Fruit fly (Drosophila melanogaster) whole organism, embryonic: ENCODE measurements around the gene Cand1.
A peak's percentile ranks its signal among the peaks of the same experiment; 100 is the strongest.

Experiments used
- Abd-B ChIP-seq: fragments of 200-800 bp; sonication (Bioruptor generic); optimal IDR thresholded peaks from 2 replicates; lab custom pipeline; 2018; ENCODE audit warnings: missing biosample characterization, mild to moderate bottlenecking, missing genetic modification characterization, moderate library complexity
- Aef1 ChIP-seq: fragments of 200-800 bp; sonication (Bioruptor generic); IDR thresholded peaks from 3 replicates; pipeline ENCODE4 v1.3.6; 2022; ENCODE audit warnings: missing biosample characterization, missing genetic modification characterization
- BEAF-32 ChIP-seq: fragments of 200-800 bp; sonication (Bioruptor generic); optimal IDR thresholded peaks from 3 replicates; lab custom pipeline; 2017; ENCODE audit warnings: missing biosample characterization, missing genetic modification characterization, mild to moderate bottlenecking, moderate library complexity, missing genetic modification reagents
- CG10209 ChIP-seq: fragments of 200-800 bp; sonication (Bioruptor generic); optimal IDR thresholded peaks from 3 replicates; lab custom pipeline; 2017; ENCODE audit warnings: missing biosample characterization, mild to moderate bottlenecking, missing genetic modification characterization, missing genetic modification reagents
- CG13287 ChIP-seq: fragments of 200-800 bp; sonication (Bioruptor generic); IDR thresholded peaks from 2 replicates; pipeline ENCODE4 v1.3.6; 2022; ENCODE audit warnings: missing biosample characterization, missing genetic modification characterization; ENCODE audit not compliant: partially characterized antibody
- CG14860 ChIP-seq: fragments of 200-800 bp; sonication (Bioruptor generic); IDR thresholded peaks from 3 replicates; pipeline ENCODE4 v1.3.6; 2022; ENCODE audit warnings: missing biosample characterization, missing genetic modification characterization; ENCODE audit not compliant: partially characterized antibody
- CG15696 ChIP-seq: fragments of 200-800 bp; sonication (Bioruptor generic); optimal IDR thresholded peaks from 2 replicates; lab custom pipeline; 2019; ENCODE audit warnings: missing biosample characterization, mild to moderate bottlenecking, missing genetic modification characterization, moderate library complexity
- CG1602 ChIP-seq: fragments of 200-800 bp; sonication (Bioruptor generic); optimal IDR thresholded peaks from 3 replicates; lab custom pipeline; 2016; ENCODE audit warnings: missing biosample characterization, missing genetic modification characterization
- CG18619 ChIP-seq: fragments of 200-800 bp; sonication (Bioruptor generic); optimal IDR thresholded peaks from 3 replicates; lab custom pipeline; 2017; ENCODE audit warnings: missing biosample characterization, mild to moderate bottlenecking, missing genetic modification characterization
- CG2129 ChIP-seq: fragments of 200-800 bp; sonication (Bioruptor generic); IDR thresholded peaks from 2 replicates; pipeline ENCODE4 v1.3.6; 2022; ENCODE audit warnings: missing biosample characterization, missing genetic modification characterization; ENCODE audit not compliant: partially characterized antibody
- CG2202 ChIP-seq: fragments of 200-800 bp; sonication (Bioruptor generic); optimal IDR thresholded peaks from 2 replicates; lab custom pipeline; 2018; ENCODE audit warnings: missing biosample characterization, mild to moderate bottlenecking, missing genetic modification characterization
- CG3163 ChIP-seq: fragments of 200-800 bp; sonication (Bioruptor generic); optimal IDR thresholded peaks from 3 replicates; lab custom pipeline; 2016; ENCODE audit warnings: missing biosample characterization, missing genetic modification characterization
- CG3281 ChIP-seq: fragments of 200-800 bp; sonication (Bioruptor generic); optimal IDR thresholded peaks from 3 replicates; lab custom pipeline; 2017; ENCODE audit warnings: missing biosample characterization, mild to moderate bottlenecking, missing genetic modification characterization
- CG34376 ChIP-seq: fragments of 200-800 bp; sonication (Bioruptor generic); optimal IDR thresholded peaks from 2 replicates; lab custom pipeline; 2018; ENCODE audit warnings: missing biosample characterization, mild to moderate bottlenecking, missing genetic modification characterization
- CG3995 ChIP-seq: fragments of 200-800 bp; sonication (Bioruptor generic); optimal IDR thresholded peaks from 3 replicates; lab custom pipeline; 2016; ENCODE audit warnings: missing biosample characterization, missing genetic modification characterization
- CG4424 ChIP-seq: fragments of 200-800 bp; sonication (Bioruptor generic); optimal IDR thresholded peaks from 3 replicates; lab custom pipeline; 2016; ENCODE audit warnings: missing biosample characterization, missing genetic modification characterization
- CG6689 ChIP-seq: fragments of 200-800 bp; sonication (Bioruptor generic); IDR thresholded peaks from 2 replicates; pipeline ENCODE4 v1.3.6; 2022; ENCODE audit warnings: missing biosample characterization, missing genetic modification characterization
- CG8388 ChIP-seq: fragments of 200-800 bp; sonication (Bioruptor generic); optimal IDR thresholded peaks from 2 replicates; lab custom pipeline; 2019; ENCODE audit warnings: missing biosample characterization, mild to moderate bottlenecking, missing genetic modification characterization, moderate library complexity
- CG9437 ChIP-seq: fragments of 200-800 bp; sonication (Bioruptor generic); optimal IDR thresholded peaks from 2 replicates; lab custom pipeline; 2018; ENCODE audit warnings: missing biosample characterization, mild to moderate bottlenecking, missing genetic modification characterization
- CG9609 ChIP-seq: fragments of 200-800 bp; sonication (Bioruptor generic); optimal IDR thresholded peaks from 3 replicates; lab custom pipeline; 2016; ENCODE audit warnings: missing biosample characterization, missing genetic modification characterization
- Deaf1 ChIP-seq: fragments of 200-800 bp; optimal IDR thresholded peaks from 3 replicates; lab custom pipeline; 2019; ENCODE audit warnings: missing biosample characterization, mild to moderate bottlenecking, missing genetic modification characterization, moderate library complexity
- Dfd ChIP-seq, 2 experiments: fragments of >200 bp; optimal IDR thresholded peaks; 2 replicates each; lab custom pipeline; 2017; ENCODE audit warnings: missing biosample characterization in 2 of 2, missing genetic modification characterization in 2 of 2
- Fer3 ChIP-seq: fragments of 200-800 bp; sonication (Bioruptor generic); optimal IDR thresholded peaks from 2 replicates; lab custom pipeline; 2018; ENCODE audit warnings: missing biosample characterization, mild to moderate bottlenecking, missing genetic modification characterization, moderate library complexity
- Hmx ChIP-seq: fragments of 200-800 bp; sonication (Bioruptor generic); optimal IDR thresholded peaks from 2 replicates; lab custom pipeline; 2016; ENCODE audit warnings: missing biosample characterization, missing genetic modification characterization
- Lhr ChIP-seq: fragments of 200-800 bp; sonication (Bioruptor generic); optimal IDR thresholded peaks from 3 replicates; lab custom pipeline; 2017; ENCODE audit warnings: mild to moderate bottlenecking, missing biosample characterization, missing genetic modification reagents, missing genetic modification characterization
- Max ChIP-seq: fragments of 200-800 bp; sonication (Bioruptor generic); optimal IDR thresholded peaks from 2 replicates; lab custom pipeline; 2016; ENCODE audit warnings: missing biosample characterization, mild to moderate bottlenecking, missing genetic modification characterization
- Mes4 ChIP-seq: fragments of 200-800 bp; sonication (Bioruptor generic); optimal IDR thresholded peaks from 2 replicates; lab custom pipeline; 2016; ENCODE audit warnings: missing biosample characterization, missing genetic modification characterization
- NFAT ChIP-seq: fragments of 200-800 bp; sonication (Bioruptor generic); IDR thresholded peaks from 2 replicates; pipeline ENCODE4 v1.3.6; 2022; ENCODE audit warnings: missing biosample characterization, missing genetic modification characterization
- Nf-YA ChIP-seq: fragments of 200-800 bp; sonication (Bioruptor generic); IDR thresholded peaks from 2 replicates; pipeline ENCODE4 v1.3.6; 2022; ENCODE audit warnings: missing biosample characterization, missing genetic modification characterization
- Scr ChIP-seq: fragments of 200-800 bp; sonication (Bioruptor generic); IDR thresholded peaks from 2 replicates; pipeline ENCODE4 v1.3.6; 2022; ENCODE audit warnings: missing biosample characterization, missing genetic modification characterization; ENCODE audit not compliant: partially characterized antibody
- Stat92E ChIP-seq, 3 experiments: fragments of >200 bp in 2 of 3; fragments of 200-800 bp in 1 of 3; sonication (Bioruptor generic) in 1 of 3; optimal IDR thresholded peaks; 2 replicates each; lab custom pipeline; 2017 to 2019; ENCODE audit warnings: missing biosample characterization in 3 of 3, missing genetic modification characterization in 3 of 3, mild to moderate bottlenecking in 1 of 3, moderate library complexity in 1 of 3
- Vsx1 ChIP-seq: fragments of 200-800 bp; sonication (Bioruptor generic); optimal IDR thresholded peaks from 2 replicates; lab custom pipeline; 2017; ENCODE audit warnings: missing biosample characterization, mild to moderate bottlenecking, missing genetic modification characterization, missing genetic modification reagents
- Xrp1 ChIP-seq: fragments of 200-800 bp; sonication (Bioruptor generic); IDR thresholded peaks from 2 replicates; pipeline ENCODE4 v1.3.6; 2022; ENCODE audit warnings: missing biosample characterization, missing genetic modification characterization
- al ChIP-seq: fragments of 200-800 bp; sonication (Bioruptor generic); IDR thresholded peaks from 2 replicates; pipeline ENCODE4 v1.3.6; 2022; ENCODE audit warnings: missing biosample characterization, missing genetic modification characterization
- bbx ChIP-seq: fragments of 200-800 bp; sonication (Bioruptor generic); IDR thresholded peaks from 2 replicates; pipeline ENCODE4 v1.3.6; 2022; ENCODE audit warnings: missing biosample characterization, missing genetic modification characterization; ENCODE audit not compliant: partially characterized antibody
- chinmo ChIP-seq: fragments of 200-800 bp; sonication (Bioruptor generic); IDR thresholded peaks from 4 replicates; pipeline ENCODE4 v1.3.6; 2022; ENCODE audit warnings: missing biosample characterization, missing genetic modification characterization; ENCODE audit not compliant: partially characterized antibody
- chn ChIP-seq: fragments of 200-800 bp; sonication (Bioruptor generic); optimal IDR thresholded peaks from 2 replicates; lab custom pipeline; 2016; ENCODE audit warnings: missing biosample characterization, missing genetic modification characterization
- corto ChIP-seq: fragments of 200-800 bp; sonication (Bioruptor generic); optimal IDR thresholded peaks from 2 replicates; lab custom pipeline; 2016; ENCODE audit warnings: missing biosample characterization, mild to moderate bottlenecking, missing genetic modification characterization, moderate library complexity
- da ChIP-seq: fragments of 200-800 bp; sonication (Bioruptor generic); optimal IDR thresholded peaks from 2 replicates; lab custom pipeline; 2016; ENCODE audit warnings: missing biosample characterization, missing genetic modification characterization
- gce ChIP-seq: fragments of 200-800 bp; sonication (Bioruptor generic); IDR thresholded peaks from 3 replicates; pipeline ENCODE4 v1.3.6; 2022; ENCODE audit warnings: missing biosample characterization, missing genetic modification characterization
- hbn ChIP-seq: fragments of 200-800 bp; sonication (Bioruptor generic); IDR thresholded peaks from 2 replicates; pipeline ENCODE4 v1.3.6; 2022; ENCODE audit warnings: missing biosample characterization, missing genetic modification characterization; ENCODE audit not compliant: partially characterized antibody
- maf-S ChIP-seq: fragments of 200-800 bp; sonication (Bioruptor generic); optimal IDR thresholded peaks from 2 replicates; lab custom pipeline; 2016; ENCODE audit warnings: missing biosample characterization, missing genetic modification characterization
- phol ChIP-seq: fragments of 200-800 bp; sonication (Bioruptor generic); optimal IDR thresholded peaks from 3 replicates; lab custom pipeline; 2018; ENCODE audit warnings: missing biosample characterization, mild to moderate bottlenecking, missing genetic modification characterization, moderate library complexity
- ro ChIP-seq: fragments of 200-800 bp; sonication (Bioruptor generic); IDR thresholded peaks from 2 replicates; pipeline ENCODE4 v1.3.6; 2022; ENCODE audit warnings: missing biosample characterization, missing genetic modification characterization
- salm ChIP-seq: fragments of 200-800 bp; sonication (Bioruptor generic); optimal IDR thresholded peaks from 2 replicates; lab custom pipeline; 2018; ENCODE audit warnings: missing biosample characterization, mild to moderate bottlenecking, missing genetic modification characterization
- sd ChIP-seq: fragments of 200-800 bp; sonication (Bioruptor generic); optimal IDR thresholded peaks from 3 replicates; lab custom pipeline; 2018; ENCODE audit warnings: missing biosample characterization, mild to moderate bottlenecking, missing genetic modification characterization, moderate library complexity
- ssp ChIP-seq: fragments of 200-800 bp; sonication (Bioruptor generic); IDR thresholded peaks from 2 replicates; pipeline ENCODE4 v1.3.6; 2022; ENCODE audit warnings: missing biosample characterization, missing genetic modification characterization
- tgo ChIP-seq: fragments of 200-800 bp; sonication (Bioruptor generic); IDR thresholded peaks from 3 replicates; pipeline ENCODE4 v1.3.6; 2022; ENCODE audit warnings: missing biosample characterization, missing genetic modification characterization
- trem ChIP-seq: fragments of 200-800 bp; optimal IDR thresholded peaks from 3 replicates; lab custom pipeline; 2019; ENCODE audit warnings: missing biosample characterization, mild to moderate bottlenecking, missing genetic modification characterization, moderate library complexity

Cand1 gene

DNA sequence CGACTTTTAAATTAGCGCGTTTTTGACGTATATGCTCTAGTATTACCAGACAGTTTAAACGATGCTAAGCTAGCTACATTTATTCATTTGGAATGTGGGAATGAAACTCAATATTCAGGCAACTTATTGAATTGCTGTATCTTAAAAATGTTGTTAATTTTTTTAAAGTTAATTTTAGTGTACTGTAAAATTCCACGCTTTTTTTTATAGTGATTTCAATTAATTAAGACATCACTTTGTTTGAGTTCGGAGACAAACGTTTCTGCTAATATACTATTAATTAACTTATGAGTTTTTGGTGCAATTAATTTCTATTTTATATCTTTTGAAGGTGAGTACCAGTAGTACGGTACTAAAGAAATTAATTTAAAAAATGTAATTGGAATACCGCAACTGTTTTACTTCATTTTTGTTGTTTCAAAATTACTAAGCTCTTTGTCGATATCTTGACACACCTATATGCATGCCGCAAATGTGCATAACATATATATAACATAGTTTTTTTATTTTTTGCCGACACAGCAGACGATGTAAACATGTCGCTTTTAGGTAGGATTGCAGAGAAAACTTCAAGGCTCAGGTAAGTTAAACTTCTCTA, 23.8 kb upstream of the Cand1 start, which contains the start of the genes Cdk1 and mRpS7 (continued):
- TF ChIP-seq CG6689 (GFP tag; lab: Robert Waterston, UW): peak; percentile 78; the same call in 1 of the 2 replicates
- peak; percentile 45 for TF ChIP-seq Lhr
- peak; percentile 79 for TF ChIP-seq Max
- peak; percentile 60 for TF ChIP-seq CG15696 (tag; lab: Kevin White, UChicago)
- TF ChIP-seq corto (GFP tag; lab: Kevin White, UChicago): no peak
- no peak for TF ChIP-seq Dfd (GFP tag; optimal IDR thresholded peaks at IDR 0.05; lab: Kevin White, UChicago)
- TF ChIP-seq Scr (GFP tag; lab: Robert Waterston, UW): no peak
- peak; percentile 79 for TF ChIP-seq CG8388 (GFP tag; lab: Kevin White, UChicago)
- peak; percentile 33 for TF ChIP-seq BEAF-32 (GFP tag; lab: Kevin White, UChicago)
- TF ChIP-seq CG1602 (GFP tag; lab: Kevin White, UChicago): peak; percentile 70
- peak; percentile 71 for TF ChIP-seq ssp (GFP tag; lab: Robert Waterston, UW)
- TF ChIP-seq trem (tag; lab: Kevin White, UChicago): peak; percentile 61
- peak; percentile 8 for TF ChIP-seq CG3163
- peak; percentile 59 for TF ChIP-seq sd
- peak; percentile 44 for TF ChIP-seq chn (GFP tag; lab: Kevin White, UChicago)
- TF ChIP-seq salm: peak; percentile 66
- peak; percentile 47 for TF ChIP-seq Mes4 (GFP tag; lab: Kevin White, UChicago)
- TF ChIP-seq Deaf1 (tag; lab: Kevin White, UChicago): peak; percentile 39
- TF ChIP-seq Xrp1 (GFP tag; lab: Robert Waterston, UW): peak; percentile 69
- TF ChIP-seq ro (GFP tag; lab: Robert Waterston, UW): no peak
- TF ChIP-seq da: peak; percentile 34
- no peak for TF ChIP-seq CG2202 (tag; lab: Kevin White, UChicago)
- peak; percentile 37 for TF ChIP-seq Hmx (GFP tag; lab: Kevin White, UChicago)
- peak; percentile 80 for TF ChIP-seq CG9437 (GFP tag; lab: Kevin White, UChicago)
- peak; percentile 54 for TF ChIP-seq al
- peak; percentile 75 for TF ChIP-seq CG3281 (GFP tag; lab: Kevin White, UChicago)
- no peak for TF ChIP-seq CG14860
- peak; percentile 4 for TF ChIP-seq CG3995
- peak; percentile 67; the same call in 1 of the 3 replicates for TF ChIP-seq gce
- TF ChIP-seq Stat92E (GFP tag; optimal IDR thresholded peaks at IDR 0.05; lab: Kevin White, UChicago): no peak
- TF ChIP-seq Abd-B (GFP tag; lab: Kevin White, UChicago): no peak
- TF ChIP-seq CG10209 (GFP tag; lab: Kevin White, UChicago): peak; percentile 68
- peak; percentile 89 for TF ChIP-seq phol
- TF ChIP-seq CG4424 (GFP tag; lab: Kevin White, UChicago): peak; percentile 70
- no peak for TF ChIP-seq chinmo (GFP tag; lab: Robert Waterston, UW)
- TF ChIP-seq Nf-YA (GFP tag; lab: Robert Waterston, UW): no peak
- peak; percentile 72 for TF ChIP-seq CG18619 (GFP tag; lab: Kevin White, UChicago)
- TF ChIP-seq CG2129 (GFP tag; lab: Robert Waterston, UW): no peak
- no peak for TF ChIP-seq CG34376 (GFP tag; lab: Kevin White, UChicago)
- TF ChIP-seq bbx (GFP tag; lab: Robert Waterston, UW): no peak
- no peak for TF ChIP-seq CG13287 (GFP tag; lab: Robert Waterston, UW)
- TF ChIP-seq maf-S: peak; percentile 23
- TF ChIP-seq CG9609: peak; percentile 53
- TF ChIP-seq Vsx1: peak; percentile 47
- peak; percentile 61 for TF ChIP-seq tgo (GFP tag; lab: Robert Waterston, UW)
- peak; percentile 53 for TF ChIP-seq Aef1
- peak; percentile 74 for TF ChIP-seq Fer3 (tag; lab: Kevin White, UChicago)
- no peak for TF ChIP-seq hbn
- no peak for TF ChIP-seq NFAT (GFP tag; lab: Robert Waterston, UW)
